Fruit fly (Drosophila melanogaster): ENCODE measurements around the gene CG1227.

DNA sequence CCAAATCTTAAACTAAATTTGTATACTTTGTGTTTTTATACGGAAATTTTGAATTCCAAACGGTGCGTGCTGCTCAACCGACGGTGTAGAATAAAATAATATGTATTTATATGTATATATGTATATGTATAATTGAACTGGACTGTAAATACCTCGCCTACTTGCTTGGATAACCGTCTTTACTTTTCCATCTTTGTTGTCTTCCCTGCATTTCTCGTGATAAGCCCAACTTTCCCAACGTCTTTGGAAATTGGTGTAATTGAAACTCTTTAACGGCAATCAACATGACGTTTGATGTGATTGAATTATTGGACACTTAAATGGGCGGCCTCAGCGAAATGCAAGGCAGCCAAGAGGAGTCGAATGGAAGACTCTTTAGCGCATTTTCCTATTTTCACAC is 41.2 kb downstream of the CG1227 start, which contains the start of gene CG1288:
- no peak for TF ChIP-seq CG15710 (tag; optimal IDR thresholded peaks at IDR 0.05)
- TF ChIP-seq rn (GFP tag; IDR thresholded peaks at IDR 0.05), result no peak
- no peak for TF ChIP-seq CG14655 (GFP tag; optimal IDR thresholded peaks at IDR 0.05)
- TF ChIP-seq Pif1B (GFP tag; optimal IDR thresholded peaks at IDR 0.05), result no peak
- TF ChIP-seq EcR (GFP tag; optimal IDR thresholded peaks at IDR 0.05), result no peak
- TF ChIP-seq CG10348 (GFP tag; IDR thresholded peaks at IDR 0.05), result no peak
- no peak for TF ChIP-seq CG4496 (GFP tag; IDR thresholded peaks at IDR 0.05)
- no peak for TF ChIP-seq Snoo (tag; optimal IDR thresholded peaks at IDR 0.05)
